Worm (Caenorhabditis elegans) whole organism, L2 larva: Measurements from ENCODE around the gene ogr-2.
"Not testable (repeated sequence)": the region's sequence is repeated elsewhere in the genome, so short reads cannot be mapped to it uniquely, and the experiment has no call there.

Experiments used
- C34F6.9 ChIP-seq: fragments of 150-350 bp; optimal IDR thresholded peaks from 2 replicates; lab custom pipeline; 2014; ENCODE audit warnings: missing biosample characterization, missing genetic modification characterization
- F13H6.1 ChIP-seq: sonication (generic microtip); optimal IDR thresholded peaks from 2 replicates; lab custom pipeline; 2016; ENCODE audit warnings: missing genetic modification characterization, missing compliant biosample characterization
- R02D3.7 ChIP-seq: fragments of 150-350 bp; optimal IDR thresholded peaks from 2 replicates; lab custom pipeline; 2014; ENCODE audit warnings: missing biosample characterization, missing genetic modification characterization
- Y55F3AM.14 ChIP-seq: fragments of 200-800 bp; sonication (Bioruptor generic); optimal IDR thresholded peaks from 2 replicates; lab custom pipeline; 2018; ENCODE audit warnings: mild to moderate bottlenecking, missing genetic modification characterization, missing compliant biosample characterization
- aly-2 ChIP-seq: fragments of 150-350 bp; optimal IDR thresholded peaks from 2 replicates; lab custom pipeline; 2014; ENCODE audit warnings: missing biosample characterization, missing genetic modification characterization
- ama-1 ChIP-seq: fragments of 150-350 bp; optimal IDR thresholded peaks from 2 replicates; lab custom pipeline; 2018; ENCODE audit warnings: inconsistent platforms
- ceh-16 ChIP-seq: fragments of 150-350 bp; optimal IDR thresholded peaks from 2 replicates; lab custom pipeline; 2014; ENCODE audit warnings: missing biosample characterization, missing genetic modification characterization
- crh-2 ChIP-seq: sonication (generic microtip); optimal IDR thresholded peaks from 2 replicates; lab custom pipeline; 2017; ENCODE audit warnings: missing biosample characterization, missing genetic modification characterization
- dmd-4 ChIP-seq: sonication (generic microtip); optimal IDR thresholded peaks from 2 replicates; lab custom pipeline; 2017; ENCODE audit warnings: missing biosample characterization, missing genetic modification characterization
- egl-27 ChIP-seq: sonication (generic microtip); optimal IDR thresholded peaks from 3 replicates; lab custom pipeline; 2017; ENCODE audit warnings: missing biosample characterization, missing genetic modification reagents, missing genetic modification characterization
- elt-3 ChIP-seq: sonication (generic microtip); optimal IDR thresholded peaks from 2 replicates; lab custom pipeline; 2017; ENCODE audit warnings: missing biosample characterization, missing genetic modification characterization
- fos-1 ChIP-seq: fragments of 150-350 bp; optimal IDR thresholded peaks from 2 replicates; lab custom pipeline; 2014; ENCODE audit warnings: missing biosample characterization, missing genetic modification characterization
- gmeb-1 ChIP-seq: fragments of 150-350 bp; optimal IDR thresholded peaks from 2 replicates; lab custom pipeline; 2014; ENCODE audit warnings: missing biosample characterization, missing genetic modification characterization
- lin-11 ChIP-seq: fragments of 150-350 bp; sonication (generic microtip); optimal IDR thresholded peaks from 2 replicates; lab custom pipeline; 2014; ENCODE audit warnings: missing biosample characterization, missing genetic modification characterization, inconsistent platforms, mixed read lengths
- lin-13 ChIP-seq: fragments of 150-350 bp; optimal IDR thresholded peaks from 2 replicates; lab custom pipeline; 2014; ENCODE audit warnings: missing biosample characterization, missing genetic modification reagents, missing genetic modification characterization
- lin-39 ChIP-seq: fragments of 150-350 bp; optimal IDR thresholded peaks from 2 replicates; lab custom pipeline; 2014; ENCODE audit warnings: missing biosample characterization, missing genetic modification reagents, missing genetic modification characterization
- lsy-2 ChIP-seq, 2 experiments: fragments of 150-350 bp in 1 of 2; sonication (generic microtip) in 1 of 2; optimal IDR thresholded peaks; 2 replicates each; lab custom pipeline; 2014 to 2017; ENCODE audit warnings: missing biosample characterization in 2 of 2, missing genetic modification characterization in 2 of 2
- mab-5 ChIP-seq: fragments of 150-350 bp; optimal IDR thresholded peaks from 2 replicates; lab custom pipeline; 2014; ENCODE audit warnings: missing biosample characterization, missing genetic modification characterization
- mbf-1 ChIP-seq: sonication (generic microtip); optimal IDR thresholded peaks from 2 replicates; lab custom pipeline; 2017; ENCODE audit warnings: missing biosample characterization, missing genetic modification characterization
- mdl-1 ChIP-seq, 2 experiments: fragments of 150-350 bp in 1 of 2; sonication (generic microtip) in 1 of 2; optimal IDR thresholded peaks; 2 replicates each; lab custom pipeline; 2017; ENCODE audit warnings: missing biosample characterization in 2 of 2, missing genetic modification characterization in 2 of 2
- nhr-10 ChIP-seq: sonication (generic microtip); optimal IDR thresholded peaks from 2 replicates; lab custom pipeline; 2017; ENCODE audit warnings: missing biosample characterization, missing genetic modification characterization
- nhr-11 ChIP-seq: fragments of 150-350 bp; optimal IDR thresholded peaks from 2 replicates; lab custom pipeline; 2014; ENCODE audit warnings: missing biosample characterization, missing genetic modification characterization
- nhr-129 ChIP-seq: fragments of 150-350 bp; optimal IDR thresholded peaks from 2 replicates; lab custom pipeline; 2014; ENCODE audit warnings: missing biosample characterization, missing genetic modification characterization
- nhr-21 ChIP-seq: fragments of 150-350 bp; optimal IDR thresholded peaks from 2 replicates; lab custom pipeline; 2014; ENCODE audit warnings: missing biosample characterization, missing genetic modification characterization
- nhr-25 ChIP-seq: fragments of 150-350 bp; sonication (generic microtip); optimal IDR thresholded peaks from 3 replicates; lab custom pipeline; 2014; ENCODE audit warnings: missing biosample characterization, missing genetic modification characterization
- nhr-6 ChIP-seq: fragments of 150-350 bp; optimal IDR thresholded peaks from 2 replicates; lab custom pipeline; 2014; ENCODE audit warnings: missing biosample characterization, missing genetic modification characterization
- sem-4 ChIP-seq: fragments of 150-350 bp; optimal IDR thresholded peaks from 2 replicates; lab custom pipeline; 2014; ENCODE audit warnings: missing biosample characterization, missing genetic modification reagents, missing genetic modification characterization
- sma-3 ChIP-seq: sonication (generic microtip); optimal IDR thresholded peaks from 2 replicates; lab custom pipeline; 2016; ENCODE audit warnings: missing genetic modification reagents, missing genetic modification characterization, missing compliant biosample characterization
- sma-9 ChIP-seq, 2 experiments: fragments of 150-350 bp in 1 of 2; sonication (generic microtip) in 1 of 2; optimal IDR thresholded peaks; 2 replicates each; lab custom pipeline; 2014 to 2016; ENCODE audit warnings: missing genetic modification characterization in 2 of 2, mild to moderate bottlenecking in 1 of 2, missing biosample characterization in 1 of 2, missing compliant biosample characterization in 1 of 2, missing genetic modification reagents in 1 of 2, moderate library complexity in 1 of 2
- snpc-4 ChIP-seq: fragments of 150-350 bp; optimal IDR thresholded peaks from 2 replicates; lab custom pipeline; 2014; ENCODE audit warnings: missing biosample characterization, missing genetic modification characterization
- unc-39 ChIP-seq: fragments of 150-350 bp; optimal IDR thresholded peaks from 2 replicates; lab custom pipeline; 2014; ENCODE audit warnings: missing biosample characterization, missing genetic modification characterization
- unc-55 ChIP-seq: fragments of 150-350 bp; sonication (generic microtip); optimal IDR thresholded peaks from 3 replicates; lab custom pipeline; 2014; ENCODE audit warnings: missing biosample characterization, missing genetic modification reagents, missing genetic modification characterization
- unc-62 ChIP-seq: fragments of 150-350 bp; optimal IDR thresholded peaks from 2 replicates; lab custom pipeline; 2014; ENCODE audit warnings: missing biosample characterization, missing genetic modification reagents, missing genetic modification characterization
- zag-1 ChIP-seq: fragments of 150-350 bp; optimal IDR thresholded peaks from 2 replicates; lab custom pipeline; 2014; ENCODE audit warnings: missing biosample characterization, missing genetic modification characterization
- ztf-4 ChIP-seq: fragments of 150-350 bp; optimal IDR thresholded peaks from 2 replicates; lab custom pipeline; 2014; ENCODE audit warnings: missing biosample characterization, missing genetic modification characterization

Gene ogr-2

ce11 chrII:10029044-10029443 is 11.9 kb upstream of the ogr-2 start (continued):
- TF ChIP-seq dmd-4 (tag; lab: Kevin White, UChicago) = no peak
- TF ChIP-seq ztf-4 (tag; lab: Kevin White, UChicago) = no peak
- TF ChIP-seq fos-1 (tag; lab: Kevin White, UChicago) = peak; percentile 56

ce11 chrII:10029890-10030289 is 11.0 kb upstream of the ogr-2 start, which contains the start of gene ttc-36:
ttc-36 (plus strand) TSS chrII:10030190.
- no peak for TF ChIP-seq nhr-11 (tag; lab: Kevin White, UChicago)
- TF ChIP-seq gmeb-1 (tag; lab: Kevin White, UChicago) = no peak
- TF ChIP-seq mbf-1 (tag; lab: Kevin White, UChicago) = no peak
- no peak for TF ChIP-seq C34F6.9
- no peak for TF ChIP-seq sem-4
- no peak for TF ChIP-seq nhr-129 (tag; lab: Kevin White, UChicago)
- TF ChIP-seq egl-27 (tag; lab: Kevin White, UChicago) = no peak
- no peak for TF ChIP-seq mab-5 (tag; lab: Kevin White, UChicago)
- TF ChIP-seq R02D3.7 (tag; lab: Kevin White, UChicago) = no peak
- TF ChIP-seq lin-13 (GFP tag; lab: Kevin White, UChicago) = no peak
- TF ChIP-seq zag-1 (tag; lab: Kevin White, UChicago) = no peak
- TF ChIP-seq aly-2 (tag; lab: Kevin White, UChicago) = no peak
- TF ChIP-seq nhr-10 = no peak
- TF ChIP-seq elt-3 (tag; lab: Kevin White, UChicago) = no peak
- no peak for TF ChIP-seq snpc-4 (tag; lab: Kevin White, UChicago)
- no peak for TF ChIP-seq ceh-16 (tag; lab: Kevin White, UChicago)

ce11 chrII:10033163-10033871 is 7.6 kb upstream of the ogr-2 start, which contains the start of gene mtcu-2:
mtcu-2 (minus strand) TSS chrII:10033213.
- TF ChIP-seq nhr-129 (tag; lab: Kevin White, UChicago) (peak; percentile 80), C34F6.9 (peak; percentile 74), gmeb-1 (tag; lab: Kevin White, UChicago) (peak; percentile 75), ztf-4 (tag; lab: Kevin White, UChicago) (peak; percentile 46), crh-2 (tag; lab: Kevin White, UChicago) (peak; percentile 64), nhr-6 (tag; lab: Kevin White, UChicago) (peak; percentile 78), F13H6.1 (tag; lab: Kevin White, UChicago) (peak; percentile 90), mab-5 (tag; lab: Kevin White, UChicago) (peak; percentile 48), fos-1 (tag; lab: Kevin White, UChicago) (peak; percentile 42), nhr-21 (tag; lab: Kevin White, UChicago) (peak; percentile 71), zag-1 (tag; lab: Kevin White, UChicago) (peak; percentile 43), mdl-1 (tag; optimal IDR thresholded peaks at IDR 0.05; lab: Kevin White, UChicago) (peak in 1 of 2 experiments; percentile 25), lin-13 (GFP tag; lab: Kevin White, UChicago) (peak; percentile 75), sma-3 (GFP tag; lab: Kevin White, UChicago) (peak; percentile 91), unc-55 (GFP tag; lab: Kevin White, UChicago) (peak; percentile 85), sma-9 (GFP tag; optimal IDR thresholded peaks at IDR 0.05; lab: Kevin White, UChicago) (peak; percentile 89), nhr-25 (tag; lab: Kevin White, UChicago) (peak; percentile 85), egl-27 (tag; lab: Kevin White, UChicago) (peak; percentile 79), lsy-2 (tag; optimal IDR thresholded peaks at IDR 0.05; lab: Kevin White, UChicago) (peak; percentile 63 to 85), sem-4 (peak; percentile 9)
- TF ChIP-seq sma-9 (tag; optimal IDR thresholded peaks at IDR 0.05; lab: Kevin White, UChicago) = not testable (repeated sequence)

- peak in 1 of 2 experiments; percentile 27 for TF ChIP-seq lsy-2 (tag; optimal IDR thresholded peaks at IDR 0.05; lab: Kevin White, UChicago)
Observed at ce11 chrII:10034769-10035168, 6.2 kb upstream of the ogr-2 start.

ce11 chrII:10035425-10035824 is 5.5 kb upstream of the ogr-2 start:
- TF ChIP-seq nhr-11 (tag; lab: Kevin White, UChicago) (no peak), ama-1 (no peak), R02D3.7 (tag; lab: Kevin White, UChicago) (no peak), lsy-2 (tag; optimal IDR thresholded peaks at IDR 0.05; lab: Kevin White, UChicago) (no peak), mdl-1 (tag; optimal IDR thresholded peaks at IDR 0.05; lab: Kevin White, UChicago) (no peak), mab-5 (tag; lab: Kevin White, UChicago) (no peak), lin-11 (tag; lab: Kevin White, UChicago) (no peak), Y55F3AM.14 (no peak), lin-39 (tag; lab: Kevin White, UChicago) (no peak), unc-39 (tag; lab: Kevin White, UChicago) (no peak), unc-62 (GFP tag; lab: Kevin White, UChicago) (no peak), ztf-4 (tag; lab: Kevin White, UChicago) (no peak), nhr-21 (tag; lab: Kevin White, UChicago) (no peak)
